Worm (Caenorhabditis elegans) whole organism, mixed stage, embryonic: ENCODE measurements around the gene T05C12.4.

Source experiments
- hlh-1 ChIP-seq: fragments of 150-350 bp; optimal IDR thresholded peaks from 2 replicates; lab custom pipeline; 2014; ENCODE audit warnings: missing biosample characterization, missing genetic modification reagents, missing genetic modification characterization
- lsy-2 ChIP-seq: fragments of 150-350 bp; optimal IDR thresholded peaks from 2 replicates; lab custom pipeline; 2014; ENCODE audit warnings: missing biosample characterization, missing genetic modification characterization
- nhr-28 ChIP-seq: fragments of 150-350 bp; optimal IDR thresholded peaks from 2 replicates; lab custom pipeline; 2014; ENCODE audit warnings: missing biosample characterization, missing genetic modification characterization
- pha-4 ChIP-seq: fragments of 150-350 bp; optimal IDR thresholded peaks from 2 replicates; lab custom pipeline; 2018; ENCODE audit warnings: missing biosample characterization, missing genetic modification reagents, missing genetic modification characterization
- unc-62 ChIP-seq: fragments of 150-350 bp; optimal IDR thresholded peaks from 2 replicates; lab custom pipeline; 2014; ENCODE audit warnings: missing biosample characterization, missing genetic modification reagents, missing genetic modification characterization
- ztf-11 ChIP-seq: fragments of 150-350 bp; optimal IDR thresholded peaks from 2 replicates; lab custom pipeline; 2014; ENCODE audit warnings: missing biosample characterization, missing genetic modification characterization

- TF ChIP-seq lsy-2 (tag; lab: Kevin White, UChicago) (no peak), nhr-28 (no peak), ztf-11 (tag; lab: Kevin White, UChicago) (no peak), hlh-1 (tag; lab: Kevin White, UChicago) (no peak), pha-4 (no peak), unc-62 (GFP tag; lab: Kevin White, UChicago) (no peak)
Observed at ce11 chrII:8138015-8138546, 42.1 kb downstream of the T05C12.4 start, which contains the start of gene cdc-48.2.
